Worm (Caenorhabditis elegans): ENCODE results near the gene ran-2.
A peak's percentile ranks its signal among the peaks of the same experiment; 100 is the strongest.

ran-2 gene

ce11 chrIII:7973201-7973767 lies 39.9 kb downstream of the ran-2 start, which contains the start of the genes eef-1B.1 and aco-2 (continued):
- peak in 1 of 2 experiments; percentile 61 for TF ChIP-seq mdl-1 (tag; optimal IDR thresholded peaks at IDR 0.05)
- peak; percentile 36 for TF ChIP-seq Y55F3AM.14 (GFP tag; optimal IDR thresholded peaks at IDR 0.05)
- TF ChIP-seq blmp-1 (tag; optimal IDR thresholded peaks at IDR 0.05; ENCODE audit: insufficient read depth), result peak; percentile 82
- TF ChIP-seq mab-5 (tag; optimal IDR thresholded peaks at IDR 0.05), result peak; percentile 86

ce11 chrIII:7973968-7974607 lies 40.8 kb downstream of the ran-2 start:
- TF ChIP-seq alr-1 (tag; optimal IDR thresholded peaks at IDR 0.05) (no peak), zag-1 (tag; optimal IDR thresholded peaks at IDR 0.05) (no peak), fos-1 (tag; optimal IDR thresholded peaks at IDR 0.05) (peak; percentile 29), dmd-4 (tag; optimal IDR thresholded peaks at IDR 0.05) (no peak), lin-11 (tag; optimal IDR thresholded peaks at IDR 0.05) (no peak), nhr-10 (tag; optimal IDR thresholded peaks at IDR 0.05) (no peak), lin-13 (GFP tag; optimal IDR thresholded peaks at IDR 0.05) (no peak), egl-27 (tag; optimal IDR thresholded peaks at IDR 0.05) (no peak), mbf-1 (tag; optimal IDR thresholded peaks at IDR 0.05) (no peak), ztf-1 (GFP tag; conservative IDR thresholded peaks at IDR 0.05) (no peak), ceh-82 (tag; optimal IDR thresholded peaks at IDR 0.05) (no peak), ZK546.5 (tag; optimal IDR thresholded peaks at IDR 0.05) (no peak), sma-9 (GFP tag; optimal IDR thresholded peaks at IDR 0.05) (peak; percentile 33), sma-9 (tag; optimal IDR thresholded peaks at IDR 0.05) (no peak), ceh-16 (tag; optimal IDR thresholded peaks at IDR 0.05) (no peak), lin-39 (tag; optimal IDR thresholded peaks at IDR 0.05) (no peak), lsy-2 (tag; optimal IDR thresholded peaks at IDR 0.05) (peak in 1 of 2 experiments; percentile 39), nhr-11 (tag; optimal IDR thresholded peaks at IDR 0.05) (no peak), blmp-1 (tag; optimal IDR thresholded peaks at IDR 0.05; ENCODE audit: insufficient read depth) (peak; percentile 83), C34F6.9 (tag; optimal IDR thresholded peaks at IDR 0.05) (peak; percentile 15), Y55F3AM.14 (GFP tag; optimal IDR thresholded peaks at IDR 0.05) (no peak), nhr-12 (tag; optimal IDR thresholded peaks at IDR 0.05) (no peak), mdl-1 (tag; optimal IDR thresholded peaks at IDR 0.05) (no peak), unc-55 (GFP tag; optimal IDR thresholded peaks at IDR 0.05) (no peak), sem-4 (tag; optimal IDR thresholded peaks at IDR 0.05) (no peak), nhr-237 (tag; optimal IDR thresholded peaks at IDR 0.05) (no peak), ztf-11 (tag; optimal IDR thresholded peaks at IDR 0.05) (no peak), elt-3 (tag; optimal IDR thresholded peaks at IDR 0.05) (no peak), aly-2 (tag; optimal IDR thresholded peaks at IDR 0.05) (no peak), mab-5 (tag; optimal IDR thresholded peaks at IDR 0.05) (no peak), nhr-25 (tag; optimal IDR thresholded peaks at IDR 0.05) (peak; percentile 41), peb-1 (tag; optimal IDR thresholded peaks at IDR 0.05) (no peak), gmeb-1 (tag; optimal IDR thresholded peaks at IDR 0.05) (no peak), unc-62 (GFP tag; optimal IDR thresholded peaks at IDR 0.05) (no peak), nhr-77 (tag; optimal IDR thresholded peaks at IDR 0.05) (no peak), skn-1 (tag; optimal IDR thresholded peaks at IDR 0.05) (no peak), R02D3.7 (tag; optimal IDR thresholded peaks at IDR 0.05) (no peak), elt-1 (tag; optimal IDR thresholded peaks at IDR 0.05) (no peak), ama-1 (optimal IDR thresholded peaks at IDR 0.05) (peak; percentile 57), F13H6.1 (tag; optimal IDR thresholded peaks at IDR 0.05) (no peak), ztf-4 (tag; optimal IDR thresholded peaks at IDR 0.05) (peak; percentile 45), crh-2 (tag; optimal IDR thresholded peaks at IDR 0.05) (peak; percentile 6), sma-3 (GFP tag; optimal IDR thresholded peaks at IDR 0.05) (no peak), nhr-21 (tag; optimal IDR thresholded peaks at IDR 0.05) (peak; percentile 33), nhr-23 (tag; optimal IDR thresholded peaks at IDR 0.05) (no peak), unc-39 (tag; optimal IDR thresholded peaks at IDR 0.05) (no peak), snpc-4 (tag; optimal IDR thresholded peaks at IDR 0.05) (no peak), nhr-129 (tag; optimal IDR thresholded peaks at IDR 0.05) (peak; percentile 65), nhr-6 (tag; optimal IDR thresholded peaks at IDR 0.05) (no peak)

Measured in whole organism, L2 larva.